Worm (Caenorhabditis elegans) whole organism, young adult: ENCODE data around the gene R02D5.6.
A peak's percentile ranks its signal among the peaks of the same experiment; 100 is the strongest.

Experiments
- B0261.1 ChIP-seq: sonication (generic microtip); optimal IDR thresholded peaks from 2 replicates; lab custom pipeline; 2016; ENCODE audit warnings: mild to moderate bottlenecking, missing genetic modification characterization, moderate library complexity, missing compliant biosample characterization
- B0336.3 ChIP-seq: fragments of 200-800 bp; sonication (Bioruptor generic); IDR thresholded peaks from 2 replicates; pipeline ENCODE4 v1.3.6; 2022; ENCODE audit warnings: missing genetic modification characterization, missing compliant biosample characterization
- F10E7.11 ChIP-seq: sonication (generic microtip); optimal IDR thresholded peaks from 2 replicates; lab custom pipeline; 2017; ENCODE audit warnings: mild to moderate bottlenecking, missing genetic modification characterization, moderate library complexity, missing compliant biosample characterization
- F22D6.2 ChIP-seq: sonication (generic microtip); optimal IDR thresholded peaks from 2 replicates; lab custom pipeline; 2016; ENCODE audit warnings: mild to moderate bottlenecking, missing genetic modification characterization, missing compliant biosample characterization
- F33H1.4 ChIP-seq: fragments of 200-800 bp; sonication (Bioruptor generic); IDR thresholded peaks from 2 replicates; pipeline ENCODE4 v1.3.6; 2022; ENCODE audit warnings: missing genetic modification reagents, missing genetic modification characterization, missing compliant biosample characterization
- F39B2.1 ChIP-seq: fragments of 200-800 bp; sonication (Bioruptor generic); IDR thresholded peaks from 2 replicates; pipeline ENCODE4 v1.3.6; 2022; ENCODE audit warnings: missing genetic modification reagents, missing genetic modification characterization, missing compliant biosample characterization
- F52B5.7 ChIP-seq: sonication (generic microtip); optimal IDR thresholded peaks from 2 replicates; lab custom pipeline; 2016; ENCODE audit warnings: mild to moderate bottlenecking, missing genetic modification characterization, missing compliant biosample characterization
- F55B11.4 ChIP-seq: sonication (generic microtip); optimal IDR thresholded peaks from 2 replicates; lab custom pipeline; 2016; ENCODE audit warnings: missing compliant biosample characterization, missing genetic modification characterization, borderline replicate concordance; ENCODE audit not compliant: insufficient read depth
- K11D2.4 ChIP-seq: fragments of 200-800 bp; sonication (Bioruptor generic); IDR thresholded peaks from 2 replicates; pipeline ENCODE4 v1.3.6; 2022; ENCODE audit warnings: missing genetic modification reagents, missing genetic modification characterization, missing compliant biosample characterization
- K12H6.12 ChIP-seq: fragments of 200-800 bp; sonication (Bioruptor generic); optimal IDR thresholded peaks from 2 replicates; lab custom pipeline; 2018; ENCODE audit warnings: mild to moderate bottlenecking, missing genetic modification characterization, missing compliant biosample characterization
- Y56A3A.18 ChIP-seq: fragments of 200-800 bp; sonication (Bioruptor generic); IDR thresholded peaks from 2 replicates; pipeline ENCODE4 v1.3.6; 2022; ENCODE audit warnings: missing genetic modification reagents, missing genetic modification characterization, missing compliant biosample characterization
- ama-1 ChIP-seq, 3 experiments: fragments of 150-350 bp in 1 of 3; sonication (generic microtip) in 2 of 3; optimal IDR thresholded peaks; 2 replicates each; lab custom pipeline; 2014 to 2018; ENCODE audit warnings: missing biosample characterization in 2 of 3, missing genetic modification characterization in 2 of 3, missing genetic modification reagents in 2 of 3
- attf-3 ChIP-seq: fragments of 200-800 bp; sonication (Bioruptor generic); conservative IDR thresholded peaks from 2 replicates; pipeline ENCODE4 v1.3.6; 2022; ENCODE audit warnings: missing genetic modification reagents, missing genetic modification characterization, missing compliant biosample characterization
- attf-6 ChIP-seq: fragments of 200-800 bp; sonication (Bioruptor generic); IDR thresholded peaks from 2 replicates; pipeline ENCODE4 v1.3.6; 2022; ENCODE audit warnings: missing genetic modification reagents, missing genetic modification characterization, missing compliant biosample characterization
- bed-1 ChIP-seq: fragments of 200-800 bp; sonication (Bioruptor generic); IDR thresholded peaks from 2 replicates; pipeline ENCODE4 v1.3.6; 2022; ENCODE audit warnings: missing genetic modification reagents, missing genetic modification characterization, missing compliant biosample characterization
- ceh-100 ChIP-seq: fragments of 200-800 bp; sonication (Bioruptor generic); IDR thresholded peaks from 2 replicates; pipeline ENCODE4 v1.3.6; 2022; ENCODE audit warnings: missing genetic modification reagents, missing genetic modification characterization, missing compliant biosample characterization
- ceh-91 ChIP-seq: fragments of 200-800 bp; sonication (Bioruptor generic); IDR thresholded peaks from 2 replicates; pipeline ENCODE4 v1.3.6; 2022; ENCODE audit warnings: missing genetic modification reagents, missing genetic modification characterization, missing compliant biosample characterization
- dox-1 ChIP-seq: fragments of 200-800 bp; sonication (Bioruptor generic); IDR thresholded peaks from 2 replicates; pipeline ENCODE4 v1.3.6; 2022; ENCODE audit warnings: missing genetic modification reagents, missing genetic modification characterization, missing compliant biosample characterization
- dpl-1 ChIP-seq: fragments of 150-350 bp; optimal IDR thresholded peaks from 2 replicates; lab custom pipeline; 2014; ENCODE audit warnings: missing biosample characterization, missing genetic modification reagents, missing genetic modification characterization
- efl-1 ChIP-seq: fragments of 150-350 bp; optimal IDR thresholded peaks from 2 replicates; lab custom pipeline; 2014; ENCODE audit warnings: missing biosample characterization, missing genetic modification reagents, missing genetic modification characterization
- egl-18 ChIP-seq: fragments of 200-800 bp; sonication (Bioruptor generic); IDR thresholded peaks from 2 replicates; pipeline ENCODE4 v1.3.6; 2022; ENCODE audit warnings: missing genetic modification reagents, missing genetic modification characterization, missing compliant biosample characterization
- egrh-3 ChIP-seq: fragments of 200-800 bp; sonication (Bioruptor generic); IDR thresholded peaks from 2 replicates; pipeline ENCODE4 v1.3.6; 2022; ENCODE audit warnings: missing genetic modification reagents, missing genetic modification characterization, missing compliant biosample characterization
- fkh-3 ChIP-seq: sonication (generic microtip); optimal IDR thresholded peaks from 2 replicates; lab custom pipeline; 2016; ENCODE audit warnings: mild to moderate bottlenecking, missing genetic modification characterization, missing compliant biosample characterization
- him-1 ChIP-seq: sonication (generic microtip); optimal IDR thresholded peaks from 2 replicates; lab custom pipeline; 2016; ENCODE audit warnings: missing genotype, missing genetic modification reagents, missing genetic modification characterization, missing compliant biosample characterization
- hlh-12 ChIP-seq: sonication (generic microtip); optimal IDR thresholded peaks from 2 replicates; lab custom pipeline; 2016; ENCODE audit warnings: missing genetic modification characterization, missing compliant biosample characterization
- lin-26 ChIP-seq: fragments of 200-800 bp; sonication (Bioruptor generic); IDR thresholded peaks from 2 replicates; pipeline ENCODE4 v1.3.6; 2022; ENCODE audit warnings: missing genetic modification reagents, missing genetic modification characterization, missing compliant biosample characterization
- lin-54 ChIP-seq: fragments of 200-800 bp; sonication (Bioruptor generic); optimal IDR thresholded peaks from 2 replicates; lab custom pipeline; 2018; ENCODE audit warnings: mild to moderate bottlenecking, missing genetic modification characterization, missing compliant biosample characterization
- madf-10 ChIP-seq: sonication (generic microtip); optimal IDR thresholded peaks from 2 replicates; lab custom pipeline; 2016; ENCODE audit warnings: mild to moderate bottlenecking, missing genetic modification characterization, missing compliant biosample characterization
- madf-3 ChIP-seq: fragments of 200-800 bp; sonication (Bioruptor generic); IDR thresholded peaks from 2 replicates; pipeline ENCODE4 v1.3.6; 2022; ENCODE audit warnings: missing genetic modification reagents, missing genetic modification characterization, missing compliant biosample characterization
- mel-28 ChIP-seq: sonication (generic microtip); optimal IDR thresholded peaks from 2 replicates; lab custom pipeline; 2016; ENCODE audit warnings: borderline replicate concordance, mild to moderate bottlenecking, missing genetic modification characterization, missing compliant biosample characterization
- mxl-1 ChIP-seq: sonication (generic microtip); optimal IDR thresholded peaks from 2 replicates; lab custom pipeline; 2016; ENCODE audit warnings: missing genetic modification characterization, missing compliant biosample characterization
- nhr-120 ChIP-seq: fragments of 200-800 bp; sonication (Bioruptor generic); IDR thresholded peaks from 2 replicates; pipeline ENCODE4 v1.3.6; 2022; ENCODE audit warnings: missing genetic modification characterization, missing compliant biosample characterization
- nhr-27 ChIP-seq: fragments of 200-800 bp; sonication (Bioruptor generic); optimal IDR thresholded peaks from 2 replicates; lab custom pipeline; 2018; ENCODE audit warnings: mild to moderate bottlenecking, missing genetic modification characterization, moderate library complexity, missing compliant biosample characterization
- nhr-90 ChIP-seq: sonication (generic microtip); optimal IDR thresholded peaks from 2 replicates; lab custom pipeline; 2016; ENCODE audit warnings: missing genotype, mild to moderate bottlenecking, missing genetic modification characterization, missing compliant biosample characterization
- sdz-38 ChIP-seq: sonication (generic microtip); optimal IDR thresholded peaks from 2 replicates; lab custom pipeline; 2016; ENCODE audit warnings: missing genotype, missing genetic modification characterization, missing compliant biosample characterization
- snpc-1.1 ChIP-seq: sonication (generic microtip); optimal IDR thresholded peaks from 2 replicates; lab custom pipeline; 2017; ENCODE audit warnings: missing genetic modification characterization, mild to moderate bottlenecking, missing compliant biosample characterization, antibody characterized with exemption, moderate library complexity, missing genotype, missing genetic modification reagents; ENCODE audit not compliant: insufficient read depth
- snpc-1.3 ChIP-seq: sonication (generic microtip); optimal IDR thresholded peaks from 2 replicates; lab custom pipeline; 2017; ENCODE audit warnings: missing genetic modification characterization, mild to moderate bottlenecking, missing compliant biosample characterization, antibody characterized with exemption, moderate library complexity, missing genotype, missing genetic modification reagents; ENCODE audit not compliant: insufficient read depth
- unc-62 ChIP-seq: fragments of 150-350 bp; optimal IDR thresholded peaks from 2 replicates; lab custom pipeline; 2014; ENCODE audit warnings: missing biosample characterization, missing genetic modification reagents, missing genetic modification characterization
- xnd-1 ChIP-seq: sonication (generic microtip); optimal IDR thresholded peaks from 2 replicates; lab custom pipeline; 2016; ENCODE audit warnings: missing genotype, missing genetic modification reagents, missing genetic modification characterization, missing compliant biosample characterization
- ztf-18 ChIP-seq: sonication (generic microtip); optimal IDR thresholded peaks from 2 replicates; lab custom pipeline; 2016; ENCODE audit warnings: missing genotype, mild to moderate bottlenecking, missing genetic modification characterization, missing compliant biosample characterization

Gene R02D5.6

DNA sequence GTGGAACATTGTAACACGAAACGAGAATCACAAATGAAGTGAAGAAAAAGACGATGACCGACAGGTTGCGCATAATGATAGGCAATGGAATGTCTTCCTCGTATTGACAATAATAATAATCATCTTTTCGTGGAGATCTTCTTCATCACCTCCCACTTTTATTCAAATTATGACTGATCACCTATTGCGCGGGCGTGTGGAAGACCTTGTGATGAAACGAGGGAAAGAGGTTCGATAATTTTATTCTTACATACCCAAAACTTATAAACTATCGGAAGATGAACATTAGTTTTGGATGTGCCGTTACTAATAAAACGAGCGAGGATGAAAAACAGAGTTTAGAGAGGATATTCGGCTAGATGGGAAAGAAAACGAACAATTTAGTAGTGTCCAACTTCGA is 5.2 kb upstream of the R02D5.6 start, which contains the start of gene C53A5.2:
C53A5.2 (minus strand) TSS at position 101 of the 400 bp plus-strand sequence.
- TF ChIP-seq sdz-38 (tag; lab: Kevin White, UChicago) = no peak
- TF ChIP-seq Y56A3A.18 = 0 out of 2 replicates have a peak, but pooled peaks have one; percentile 33
- no peak for TF ChIP-seq attf-6 (GFP tag; lab: Robert Waterston, UW)
- TF ChIP-seq, all 124 proteins: peak for 1

DNA sequence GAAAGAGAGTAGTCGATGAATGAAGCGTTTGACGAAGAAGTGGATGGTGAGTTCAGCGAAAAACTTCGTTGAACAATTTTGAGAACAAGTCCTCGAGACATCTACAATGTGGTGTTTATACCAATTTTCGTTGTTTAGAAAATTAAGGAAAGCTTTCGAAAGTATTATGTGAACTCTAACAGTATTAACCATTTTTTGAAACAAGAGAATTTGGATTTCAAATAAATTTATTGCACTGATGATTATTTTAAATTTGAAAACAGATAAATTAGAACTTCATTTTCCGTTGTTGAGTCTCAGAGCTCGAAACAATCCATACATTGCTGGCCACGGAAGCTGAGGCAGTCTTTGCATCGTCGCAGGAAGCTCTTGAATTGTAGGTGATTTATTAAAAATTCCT is 4.6 kb upstream of the R02D5.6 start, which contains the start of gene C53A5.16:
C53A5.16 (minus strand) TSS at position 101 of the 400 bp plus-strand sequence.
- TF ChIP-seq egl-18 = no peak
- TF ChIP-seq xnd-1 (tag; lab: Kevin White, UChicago) = no peak
- TF ChIP-seq nhr-90 = no peak

DNA sequence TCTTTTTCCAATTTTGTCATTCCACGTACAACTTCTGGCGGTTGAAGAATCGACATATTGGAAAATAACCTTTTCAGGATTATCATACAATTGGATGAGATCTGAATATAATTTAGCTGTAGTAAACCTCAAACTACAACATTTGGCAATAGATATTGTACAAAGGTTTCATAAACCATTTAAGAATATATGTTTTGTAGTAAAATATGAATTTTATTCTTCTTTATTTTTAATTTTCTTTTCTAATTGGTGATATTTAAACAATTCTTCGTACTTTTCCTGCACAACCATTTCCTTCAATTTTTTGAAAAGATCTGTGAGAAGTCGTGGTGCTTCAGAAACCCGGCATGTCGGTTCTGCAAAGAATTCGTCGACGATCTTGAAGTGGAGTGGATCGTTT is 3.1 kb upstream of the R02D5.6 start, which contains the start of gene C53A5.17:
C53A5.17 (minus strand) TSS at position 101 of the 400 bp plus-strand sequence.
- TF ChIP-seq F39B2.1 (GFP tag; lab: Robert Waterston, UW) = no peak
- TF ChIP-seq hlh-12 (tag; lab: Kevin White, UChicago) = no peak
- TF ChIP-seq fkh-3 (tag; lab: Kevin White, UChicago) = no peak
- no peak for TF ChIP-seq egrh-3
- no peak for TF ChIP-seq F22D6.2 (tag; lab: Kevin White, UChicago)
- no peak for TF ChIP-seq unc-62 (GFP tag; lab: Kevin White, UChicago)
- TF ChIP-seq F55B11.4 (tag; lab: Kevin White, UChicago) = no peak
- no peak for TF ChIP-seq attf-3 (GFP tag; lab: Robert Waterston, UW)
- no peak for TF ChIP-seq madf-3 (GFP tag; lab: Robert Waterston, UW)
- TF ChIP-seq mel-28 = no peak
- TF ChIP-seq F52B5.7 (tag; lab: Kevin White, UChicago) = no peak
- no peak for TF ChIP-seq madf-10 (tag; lab: Kevin White, UChicago)
- TF ChIP-seq ztf-18 (tag; lab: Kevin White, UChicago) = no peak
- TF ChIP-seq nhr-27 (tag; lab: Kevin White, UChicago) = no peak
- no peak for TF ChIP-seq B0261.1 (tag; lab: Kevin White, UChicago)
- TF ChIP-seq snpc-1.1 = no peak
- TF ChIP-seq lin-26 (GFP tag; lab: Robert Waterston, UW) = no peak
- no peak for TF ChIP-seq xnd-1 (tag; lab: Kevin White, UChicago)
- no peak for TF ChIP-seq F33H1.4 (GFP tag; lab: Robert Waterston, UW)
- TF ChIP-seq, all 124 proteins: peak for 0

DNA sequence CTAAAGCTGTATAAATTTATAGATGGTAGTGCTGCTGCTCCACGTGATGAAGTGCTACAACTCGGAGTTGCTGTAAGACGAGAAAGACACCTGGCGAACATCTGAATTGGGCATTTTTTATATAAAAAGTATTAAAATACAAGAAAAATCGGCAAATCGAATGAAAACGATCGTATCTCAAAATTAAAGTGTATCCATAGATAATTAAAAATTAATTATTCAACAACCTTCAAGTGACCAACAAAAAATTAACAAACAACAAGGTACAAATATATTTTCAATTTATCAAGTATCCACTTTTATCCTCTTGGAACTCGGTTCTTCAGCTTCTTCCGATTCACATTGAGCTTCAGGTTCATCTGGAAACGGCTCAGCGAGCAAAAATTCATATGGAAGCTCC is 1.4 kb upstream of the R02D5.6 start, which contains the start of gene R02D5.8:
R02D5.8 (minus strand) TSS at position 101 of the 400 bp plus-strand sequence.
- TF ChIP-seq ceh-100 (GFP tag; lab: Robert Waterston, UW) = no peak
- TF ChIP-seq egrh-3 = no peak
- TF ChIP-seq him-1 (tag; lab: Kevin White, UChicago) = no peak
- TF ChIP-seq bed-1 (GFP tag; lab: Robert Waterston, UW) = no peak
- no peak for TF ChIP-seq ceh-91 (GFP tag; lab: Robert Waterston, UW)
- TF ChIP-seq, all 124 proteins: peak for 0

DNA sequence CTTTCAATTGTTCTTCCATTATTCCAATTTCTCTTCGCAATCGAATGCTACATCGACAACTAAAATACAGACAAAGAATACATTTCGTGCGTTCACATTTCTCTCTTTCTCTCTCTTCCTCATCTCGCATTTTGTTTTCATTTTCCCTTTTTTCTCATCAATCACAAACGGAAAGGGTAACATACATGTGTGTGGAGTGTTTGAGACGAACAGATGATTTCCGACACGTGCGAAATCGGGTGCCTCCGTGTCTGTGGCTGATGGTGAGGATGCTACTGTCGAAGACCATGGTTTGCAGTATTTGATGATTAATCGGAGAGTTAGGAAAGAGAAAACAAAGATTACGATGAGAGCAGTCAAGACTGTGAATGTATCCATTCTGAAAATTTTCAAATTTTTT is 7.2 kb downstream of the R02D5.6 start, which contains the start of gene R02D5.9:
R02D5.9 (minus strand) TSS at position 378 of the 400 bp plus-strand sequence.
- TF ChIP-seq F10E7.11 (tag; lab: Kevin White, UChicago) (no peak), dox-1 (GFP tag; lab: Robert Waterston, UW) (no peak), nhr-120 (no peak), efl-1 (no peak), unc-62 (GFP tag; lab: Kevin White, UChicago) (no peak), K11D2.4 (GFP tag; lab: Robert Waterston, UW) (no peak), K12H6.12 (tag; lab: Kevin White, UChicago) (no peak), snpc-1.3 (no peak), B0336.3 (no peak), ama-1 (optimal IDR thresholded peaks at IDR 0.05; lab: Kevin White, UChicago) (no peak), ama-1 (GFP tag; optimal IDR thresholded peaks at IDR 0.05; lab: Kevin White, UChicago) (no peak), mxl-1 (tag; lab: Kevin White, UChicago) (no peak), lin-54 (no peak), dpl-1 (GFP tag; lab: Kevin White, UChicago) (no peak)
